Worm (Caenorhabditis elegans): Measurements from ENCODE around the gene F25A2.1.

DNA sequence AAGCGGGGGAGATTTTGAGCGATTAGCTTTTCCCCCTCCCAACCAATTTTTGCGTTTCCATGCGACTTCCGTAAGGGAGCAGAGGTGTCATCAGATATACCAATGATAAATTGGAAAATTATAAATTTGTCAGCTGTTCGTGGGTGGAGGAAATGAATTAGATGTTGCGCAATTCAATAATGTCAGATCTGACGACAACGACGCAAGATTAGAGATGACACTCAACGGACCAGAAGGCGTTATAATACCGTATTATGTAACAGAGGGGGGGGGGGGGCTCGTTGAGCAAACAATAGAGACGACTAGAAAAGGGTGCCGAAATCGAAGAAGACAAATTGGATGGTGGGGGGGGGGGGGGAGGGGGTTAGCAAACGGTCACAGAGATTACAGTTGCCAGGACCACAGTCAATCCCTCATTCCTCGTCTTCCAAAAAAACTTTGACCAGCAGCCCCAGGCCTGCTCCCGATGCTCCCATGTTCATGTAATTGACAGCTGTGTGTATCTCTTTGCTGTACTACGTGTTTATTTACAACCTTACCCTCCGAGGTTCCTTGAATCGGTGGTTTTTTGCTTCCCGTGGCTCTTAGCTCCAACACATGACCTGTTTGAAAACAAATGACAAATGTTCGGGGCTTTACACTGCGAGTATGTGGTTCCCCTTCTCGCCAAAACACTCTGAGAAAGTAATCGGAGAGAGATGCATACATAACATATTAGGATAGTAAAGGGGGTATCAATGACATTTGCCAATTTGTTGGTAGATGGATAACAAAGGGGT lies 49.7 kb downstream of the F25A2.1 start:
- TF ChIP-seq ceh-20 (GFP tag; IDR thresholded peaks at IDR 0.05) (no peak), egl-27 (tag; optimal IDR thresholded peaks at IDR 0.05) (no peak), hlh-11 (tag; optimal IDR thresholded peaks at IDR 0.05) (peak; percentile 46), F26F4.8 (GFP tag; conservative IDR thresholded peaks at IDR 0.05) (no peak), nhr-11 (tag; optimal IDR thresholded peaks at IDR 0.05) (peak; percentile 66), lin-13 (GFP tag; optimal IDR thresholded peaks at IDR 0.05) (no peak), nhr-76 (tag; optimal IDR thresholded peaks at IDR 0.05) (no peak), nhr-77 (tag; optimal IDR thresholded peaks at IDR 0.05) (no peak), dmd-8 (GFP tag; IDR thresholded peaks at IDR 0.05) (no peak), unc-130 (GFP tag; optimal IDR thresholded peaks at IDR 0.05) (no peak), ces-1 (GFP tag; optimal IDR thresholded peaks at IDR 0.05) (no peak), ceh-82 (tag; optimal IDR thresholded peaks at IDR 0.05) (no peak), nhr-42 (GFP tag; IDR thresholded peaks at IDR 0.05) (no peak)

All from whole organism, L4 larva.